Fruit fly (Drosophila melanogaster) whole organism, pupa: ENCODE data around the gene CG13029.

Source experiments
- CG10348 ChIP-seq: fragments of 200-800 bp; sonication (Bioruptor generic); IDR thresholded peaks from 2 replicates; pipeline ENCODE4 v1.3.6; 2022; ENCODE audit warnings: missing biosample characterization, missing genetic modification characterization
- CG17806 ChIP-seq: fragments of 200-800 bp; sonication (Bioruptor generic); optimal IDR thresholded peaks from 2 replicates; lab custom pipeline; 2018; ENCODE audit warnings: missing biosample characterization, mild to moderate bottlenecking, missing genetic modification characterization, moderate library complexity
- CG34367 ChIP-seq: fragments of 200-800 bp; sonication (Bioruptor generic); optimal IDR thresholded peaks from 2 replicates; lab custom pipeline; 2018; ENCODE audit warnings: missing biosample characterization, mild to moderate bottlenecking, missing genetic modification characterization
- CG4496 ChIP-seq: fragments of 200-800 bp; sonication (Bioruptor generic); IDR thresholded peaks from 3 replicates; pipeline ENCODE4 v1.3.6; 2022; ENCODE audit warnings: missing biosample characterization, missing genetic modification characterization
- CG9948 ChIP-seq: fragments of 200-800 bp; sonication (Bioruptor generic); optimal IDR thresholded peaks from 2 replicates; lab custom pipeline; 2018; ENCODE audit warnings: missing biosample characterization, mild to moderate bottlenecking, missing genetic modification characterization, moderate library complexity
- EcR ChIP-seq: fragments of 200-800 bp; sonication (Bioruptor generic); optimal IDR thresholded peaks from 3 replicates; lab custom pipeline; 2019; ENCODE audit warnings: missing biosample characterization, missing genetic modification characterization, mild to moderate bottlenecking, moderate library complexity, missing genetic modification reagents
- Pif1A ChIP-seq: fragments of 200-800 bp; sonication (Bioruptor generic); optimal IDR thresholded peaks from 3 replicates; lab custom pipeline; 2016; ENCODE audit warnings: missing biosample characterization, missing genetic modification characterization
- Snoo ChIP-seq: fragments of 200-800 bp; sonication (Bioruptor generic); optimal IDR thresholded peaks from 3 replicates; lab custom pipeline; 2017; ENCODE audit warnings: missing biosample characterization, mild to moderate bottlenecking, missing genetic modification characterization, inconsistent platforms
- fd96Ca ChIP-seq: fragments of 200-800 bp; sonication (Bioruptor generic); IDR thresholded peaks from 3 replicates; pipeline ENCODE4 v1.3.6; 2022; ENCODE audit warnings: missing biosample characterization, missing genetic modification characterization

- TF ChIP-seq CG9948 (tag; lab: Kevin White, UChicago) (no peak), CG4496 (GFP tag; lab: Robert Waterston, UW) (no peak), CG10348 (GFP tag; lab: Robert Waterston, UW) (no peak), Snoo (tag; lab: Kevin White, UChicago) (no peak), CG34367 (tag; lab: Kevin White, UChicago) (no peak), EcR (GFP tag; lab: Kevin White, UChicago) (peak; percentile 69), fd96Ca (no peak), CG17806 (no peak), Pif1A (GFP tag; lab: Kevin White, UChicago) (no peak)
Observed at dm6 chr3L:16829983-16830382, 30.4 kb upstream of the CG13029 start.
